Fruit fly (Drosophila melanogaster): ENCODE data around the gene Madm.

The Madm gene

dm6 chr3R:5789025-5789953 is 47.0 kb downstream of the Madm start, which contains the start of the genes Hat1 and Rpn5 (continued):
- TF ChIP-seq CG14965 (GFP tag; optimal IDR thresholded peaks at IDR 0.05; ENCODE audit: borderline replicate concordance) (peak; percentile 51), CG34422 (GFP tag; IDR thresholded peaks at IDR 0.05) (peak; percentile 36; the same call in 2 of the 3 replicates), ara (GFP tag; IDR thresholded peaks at IDR 0.05) (no peak), CG10543 (GFP tag; optimal IDR thresholded peaks at IDR 0.05) (peak; percentile 75), CG2116 (GFP tag; optimal IDR thresholded peaks at IDR 0.05) (peak; percentile 75), Lpt (GFP tag; optimal IDR thresholded peaks at IDR 0.05) (no peak), CG6813 (GFP tag; optimal IDR thresholded peaks at IDR 0.05) (no peak), gsb (GFP tag; IDR thresholded peaks at IDR 0.05) (no peak), Myb (GFP tag; optimal IDR thresholded peaks at IDR 0.05) (peak; percentile 78), CG4360 (GFP tag; IDR thresholded peaks at IDR 0.05) (no peak), Optix (GFP tag; IDR thresholded peaks at IDR 0.05) (no peak), schlank (tag; optimal IDR thresholded peaks at IDR 0.05) (peak; percentile 27), Bteb2 (GFP tag; optimal IDR thresholded peaks at IDR 0.05) (peak; percentile 84), fd96Cb (tag; optimal IDR thresholded peaks at IDR 0.05) (peak; percentile 67), Usf (GFP tag; optimal IDR thresholded peaks at IDR 0.05) (peak; percentile 66), CG11723 (GFP tag; optimal IDR thresholded peaks at IDR 0.05) (peak; percentile 57), Hr78 (GFP tag; optimal IDR thresholded peaks at IDR 0.05) (no peak), jumu (GFP tag; optimal IDR thresholded peaks at IDR 0.05) (peak; percentile 87), CG18476 (GFP tag; optimal IDR thresholded peaks at IDR 0.05) (peak; percentile 84), en (GFP tag; optimal IDR thresholded peaks at IDR 0.05) (peak; percentile 69), Sry-β (GFP tag; optimal IDR thresholded peaks at IDR 0.05) (peak; percentile 90), CG8478 (optimal IDR thresholded peaks at IDR 0.05) (no peak), sqz (GFP tag; optimal IDR thresholded peaks at IDR 0.05) (no peak), HLHmδ (GFP tag; optimal IDR thresholded peaks at IDR 0.05) (no peak), Trl (optimal IDR thresholded peaks at IDR 0.05) (no peak), Trl (GFP tag; optimal IDR thresholded peaks at IDR 0.05) (peak; percentile 93), E2f2 (GFP tag; IDR thresholded peaks at IDR 0.05) (peak; percentile 60), CG7839 (tag; optimal IDR thresholded peaks at IDR 0.05) (peak; percentile 69), MESR4 (GFP tag; optimal IDR thresholded peaks at IDR 0.05) (peak; percentile 35), CG30020 (tag; optimal IDR thresholded peaks at IDR 0.05) (peak; percentile 42), Fer2 (tag; optimal IDR thresholded peaks at IDR 0.05) (peak; percentile 47), vnd (GFP tag; IDR thresholded peaks at IDR 0.05; ENCODE audit: partially characterized antibody) (peak; percentile 54; the same call in 1 of the 3 replicates), Dll (GFP tag; IDR thresholded peaks at IDR 0.05; ENCODE audit: partially characterized antibody) (peak; percentile 87), MBD-R2 (GFP tag; IDR thresholded peaks at IDR 0.05) (peak; percentile 85), rib (GFP tag; IDR thresholded peaks at IDR 0.05) (0 out of 2 replicates have a peak, but pooled peaks have one; percentile 10), Rfx (GFP tag; IDR thresholded peaks at IDR 0.05) (peak; percentile 83), CG13775 (GFP tag; optimal IDR thresholded peaks at IDR 0.05) (peak; percentile 93), CG6272 (GFP tag; IDR thresholded peaks at IDR 0.05) (peak; percentile 49), CG3281 (GFP tag; optimal IDR thresholded peaks at IDR 0.05) (peak; percentile 80), tgo (GFP tag; IDR thresholded peaks at IDR 0.05) (peak; percentile 70), Lhr (GFP tag; optimal IDR thresholded peaks at IDR 0.05) (peak; percentile 72), CG10366 (GFP tag; IDR thresholded peaks at IDR 0.05) (peak; percentile 47), grn (GFP tag; optimal IDR thresholded peaks at IDR 0.05) (peak; percentile 70), onecut (GFP tag; IDR thresholded peaks at IDR 0.05) (peak; percentile 12; the same call in 1 of the 2 replicates), Pdp1 (GFP tag; optimal IDR thresholded peaks at IDR 0.05) (peak; percentile 89 to 94), BEAF-32 (GFP tag; optimal IDR thresholded peaks at IDR 0.05) (peak; percentile 90), Adf1 (GFP tag; IDR thresholded peaks at IDR 0.05) (no peak; the same call in 1 of the 2 replicates), lab (GFP tag; optimal IDR thresholded peaks at IDR 0.05) (peak; percentile 83)

All from whole organism, embryonic.